Fruit fly (Drosophila melanogaster): ENCODE results near the gene CG5746.

The CG5746 gene

DNA sequence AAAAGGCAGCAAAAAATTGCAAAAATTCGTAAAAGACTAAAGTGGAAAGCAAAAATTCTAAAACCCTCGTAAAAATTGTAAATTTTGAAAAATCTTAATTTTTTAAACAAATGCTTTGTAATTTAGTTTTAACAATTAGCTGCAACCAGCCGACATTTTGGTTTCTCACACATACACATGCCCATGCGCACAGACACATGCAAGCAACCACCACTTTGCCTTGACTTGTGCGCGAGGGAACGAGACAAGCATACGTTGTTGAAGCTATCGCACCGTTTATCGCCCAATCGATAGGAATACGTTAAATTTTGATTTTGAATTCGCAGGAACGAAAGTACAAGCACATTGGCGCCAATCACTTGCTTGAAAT, 28.3 kb downstream of the CG5746 start (continued):
- no peak for TF ChIP-seq Spps (tag; optimal IDR thresholded peaks at IDR 0.05)
- no peak for TF ChIP-seq schlank (tag; optimal IDR thresholded peaks at IDR 0.05)
- 0 out of 3 replicates have a peak, but pooled peaks have one; percentile 30 for TF ChIP-seq otp (GFP tag; IDR thresholded peaks at IDR 0.05)
- TF ChIP-seq Antp (GFP tag; optimal IDR thresholded peaks at IDR 0.05) = no peak
- TF ChIP-seq CG17359 (tag; optimal IDR thresholded peaks at IDR 0.05) = no peak
- TF ChIP-seq h (optimal IDR thresholded peaks at IDR 0.05) = no peak
- TF ChIP-seq CG3065 (GFP tag; optimal IDR thresholded peaks at IDR 0.05) = no peak
- no peak for TF ChIP-seq yki (optimal IDR thresholded peaks at IDR 0.05)
- TF ChIP-seq inv (GFP tag; IDR thresholded peaks at IDR 0.05; ENCODE audit: partially characterized antibody) = peak; percentile 52; the same call in 1 of the 2 replicates
- TF ChIP-seq Pdp1 (GFP tag; optimal IDR thresholded peaks at IDR 0.05) = no peak
- peak; percentile 81; the same call in 3 of the 4 replicates for TF ChIP-seq chinmo (GFP tag; IDR thresholded peaks at IDR 0.05; ENCODE audit: partially characterized antibody)
- TF ChIP-seq Ada2b (GFP tag; IDR thresholded peaks at IDR 0.05) = no peak
- no peak for TF ChIP-seq CG3407 (GFP tag; optimal IDR thresholded peaks at IDR 0.05)
- no peak for TF ChIP-seq esg (GFP tag; conservative IDR thresholded peaks at IDR 0.05)
- no peak for TF ChIP-seq CG10959 (GFP tag; IDR thresholded peaks at IDR 0.05)
- TF ChIP-seq stwl (tag; optimal IDR thresholded peaks at IDR 0.05) = no peak
- TF ChIP-seq CG12219 (GFP tag; optimal IDR thresholded peaks at IDR 0.05) = no peak
- no peak for TF ChIP-seq gcm2 (GFP tag; optimal IDR thresholded peaks at IDR 0.05)
- peak; percentile 72 for TF ChIP-seq vvl (GFP tag; IDR thresholded peaks at IDR 0.05)
- no peak for TF ChIP-seq CG15073 (GFP tag; optimal IDR thresholded peaks at IDR 0.05)
- no peak for TF ChIP-seq ac (GFP tag; optimal IDR thresholded peaks at IDR 0.05)
- TF ChIP-seq CG7372 (GFP tag; IDR thresholded peaks at IDR 0.05) = no peak
- peak; percentile 87 for TF ChIP-seq Dref (GFP tag; IDR thresholded peaks at IDR 0.05)
- TF ChIP-seq slp2 (GFP tag; optimal IDR thresholded peaks at IDR 0.05) = no peak
- TF ChIP-seq CG2678 (tag; optimal IDR thresholded peaks at IDR 0.05) = no peak
- no peak for TF ChIP-seq CG11456 (GFP tag; IDR thresholded peaks at IDR 0.05)
- peak; percentile 39; the same call in 1 of the 2 replicates for TF ChIP-seq CG42726 (GFP tag; IDR thresholded peaks at IDR 0.05; ENCODE audit: partially characterized antibody)
- TF ChIP-seq toy (GFP tag; IDR thresholded peaks at IDR 0.05) = no peak
- no peak for TF ChIP-seq CG2875 (GFP tag; optimal IDR thresholded peaks at IDR 0.05)
- TF ChIP-seq hkb (optimal IDR thresholded peaks at IDR 0.05) = no peak
- TF ChIP-seq hkb (GFP tag; IDR thresholded peaks at IDR 0.05) = peak; percentile 27; the same call in 1 of the 2 replicates
- TF ChIP-seq Gsc (GFP tag; IDR thresholded peaks at IDR 0.05) = no peak
- no peak for TF ChIP-seq NC2β (GFP tag; optimal IDR thresholded peaks at IDR 0.05)
- no peak for TF ChIP-seq CG11247 (GFP tag; IDR thresholded peaks at IDR 0.05)
- TF ChIP-seq C15 (GFP tag; IDR thresholded peaks at IDR 0.05) = no peak
- TF ChIP-seq cg (GFP tag; optimal IDR thresholded peaks at IDR 0.05) = peak; percentile 97
- TF ChIP-seq Dad (GFP tag; optimal IDR thresholded peaks at IDR 0.05) = no peak
- TF ChIP-seq CG7556 (GFP tag; optimal IDR thresholded peaks at IDR 0.05) = no peak
- TF ChIP-seq Dll (GFP tag; IDR thresholded peaks at IDR 0.05; ENCODE audit: partially characterized antibody) = peak; percentile 66; the same call in 3 of the 4 replicates
- TF ChIP-seq kni (GFP tag; optimal IDR thresholded peaks at IDR 0.05) = no peak
- TF ChIP-seq wek (GFP tag; optimal IDR thresholded peaks at IDR 0.05) = no peak
- TF ChIP-seq sim (GFP tag; IDR thresholded peaks at IDR 0.05) = no peak
- no peak for TF ChIP-seq pb (GFP tag; optimal IDR thresholded peaks at IDR 0.05)
- TF ChIP-seq Ets65A (GFP tag) = no peak
- TF ChIP-seq Usf (GFP tag; optimal IDR thresholded peaks at IDR 0.05) = no peak
- no peak for TF ChIP-seq CG10654 (GFP tag; optimal IDR thresholded peaks at IDR 0.05)
- TF ChIP-seq H15 (GFP tag; IDR thresholded peaks at IDR 0.05) = no peak
- TF ChIP-seq CG10321 (GFP tag; IDR thresholded peaks at IDR 0.05) = peak; percentile 97
- no peak for TF ChIP-seq CG10209 (GFP tag; optimal IDR thresholded peaks at IDR 0.05)
- TF ChIP-seq Sry-β (GFP tag; optimal IDR thresholded peaks at IDR 0.05) = no peak
- TF ChIP-seq CG15514 (GFP tag; optimal IDR thresholded peaks at IDR 0.05) = peak; percentile 49
- TF ChIP-seq jing (GFP tag; optimal IDR thresholded peaks at IDR 0.05) = no peak
- no peak for TF ChIP-seq CG3838 (GFP tag; optimal IDR thresholded peaks at IDR 0.05)
